Worm (Caenorhabditis elegans): ENCODE measurements around the gene hil-4.

The hil-4 gene

DNA sequence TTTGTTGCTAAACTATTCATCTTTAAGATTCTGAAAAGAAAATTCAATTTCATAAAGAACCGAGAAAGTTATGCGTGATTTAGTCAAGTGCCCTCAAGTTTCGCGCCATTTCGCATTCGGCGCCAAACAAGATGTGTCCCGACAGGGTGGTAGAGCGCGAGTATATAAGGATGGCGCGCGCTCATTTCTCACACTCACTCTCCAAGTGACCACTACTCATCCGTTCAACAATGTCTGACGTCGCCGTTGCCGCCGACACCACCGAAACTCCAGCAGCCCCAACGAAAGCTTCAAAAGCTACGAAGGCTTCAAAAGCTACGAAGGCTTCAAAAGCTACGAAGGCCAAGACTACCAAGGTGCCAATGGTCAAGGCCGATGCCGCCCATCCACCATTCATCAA lies at the start of gene hil-4:
hil-4 (plus strand) TSS at position 191 of the 400 bp plus-strand sequence.
- TF ChIP-seq lin-15B (tag; optimal IDR thresholded peaks at IDR 0.05) (no peak), ceh-28 (tag; optimal IDR thresholded peaks at IDR 0.05) (no peak), mml-1 (tag; optimal IDR thresholded peaks at IDR 0.05) (no peak), nhr-25 (tag; optimal IDR thresholded peaks at IDR 0.05) (no peak), zag-1 (tag; optimal IDR thresholded peaks at IDR 0.05) (no peak), ceh-82 (tag; optimal IDR thresholded peaks at IDR 0.05) (no peak), lsy-12 (tag; optimal IDR thresholded peaks at IDR 0.05) (no peak), nhr-11 (tag; optimal IDR thresholded peaks at IDR 0.05) (no peak), R02D3.7 (tag; optimal IDR thresholded peaks at IDR 0.05) (no peak), unc-39 (tag; optimal IDR thresholded peaks at IDR 0.05) (no peak), hmg-11 (tag; optimal IDR thresholded peaks at IDR 0.05) (no peak), pqm-1 (tag; optimal IDR thresholded peaks at IDR 0.05) (no peak), nhr-237 (tag; optimal IDR thresholded peaks at IDR 0.05) (no peak), eor-1 (tag; optimal IDR thresholded peaks at IDR 0.05) (no peak), elt-3 (tag; optimal IDR thresholded peaks at IDR 0.05) (no peak), elt-1 (tag; optimal IDR thresholded peaks at IDR 0.05) (no peak), egl-5 (tag; optimal IDR thresholded peaks at IDR 0.05) (no peak)

DNA sequence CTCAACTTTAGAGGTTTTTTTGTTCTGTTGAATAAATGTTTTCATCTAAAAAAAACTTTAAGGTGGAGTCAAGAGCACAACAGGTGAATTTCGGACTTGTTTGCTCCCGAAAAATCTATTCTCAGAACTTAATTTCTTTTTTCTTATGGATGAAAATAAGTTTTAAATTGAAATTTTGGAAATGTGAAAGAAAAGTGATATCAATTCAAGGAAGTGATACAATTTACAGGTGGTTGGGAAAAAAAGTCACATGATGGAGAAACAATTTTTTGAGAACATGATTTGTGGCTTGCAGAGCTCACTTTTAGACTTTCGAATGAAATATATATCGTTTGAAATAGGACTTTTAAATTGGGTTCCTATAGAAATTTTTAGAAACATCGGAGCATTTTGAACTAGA lies 46.5 kb upstream of the hil-4 start:
- no peak for TF ChIP-seq mdl-1 (tag; optimal IDR thresholded peaks at IDR 0.05)
- TF ChIP-seq nhr-76 (tag; optimal IDR thresholded peaks at IDR 0.05), result no peak
- TF ChIP-seq ZK546.5 (tag; optimal IDR thresholded peaks at IDR 0.05), result no peak
- TF ChIP-seq pha-4 (tag; optimal IDR thresholded peaks at IDR 0.05), result no peak
- no peak for TF ChIP-seq fos-1 (tag; optimal IDR thresholded peaks at IDR 0.05)
- TF ChIP-seq nhr-77 (tag; optimal IDR thresholded peaks at IDR 0.05), result no peak
- no peak for TF ChIP-seq nfya-1 (tag; optimal IDR thresholded peaks at IDR 0.05; ENCODE audit: insufficient read depth)
- no peak for TF ChIP-seq ceh-16 (tag; optimal IDR thresholded peaks at IDR 0.05)

DNA sequence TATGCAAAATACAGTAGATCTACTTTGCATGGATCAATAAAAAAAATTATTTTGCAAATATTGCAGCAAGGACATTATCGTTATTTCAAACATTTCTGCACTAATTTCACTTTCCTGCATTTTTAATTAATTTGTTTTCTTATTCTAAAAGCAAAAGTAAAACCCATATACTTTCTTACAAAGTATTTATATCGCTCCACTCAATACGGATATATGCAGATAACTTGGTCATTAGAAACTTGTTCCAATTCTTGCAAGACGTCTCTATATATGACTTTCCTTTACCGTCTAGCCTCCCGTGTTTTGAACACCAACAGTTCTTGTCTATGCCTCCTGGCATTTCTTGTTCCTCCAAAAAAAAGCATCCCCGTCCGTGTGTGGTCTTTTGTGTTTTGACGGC lies 43.6 kb upstream of the hil-4 start, which contains the start of gene oac-24:
oac-24 (plus strand) TSS at position 301 of the 400 bp plus-strand sequence.
- TF ChIP-seq ZK546.5 (tag; optimal IDR thresholded peaks at IDR 0.05), result no peak
- no peak for TF ChIP-seq nhr-237 (tag; optimal IDR thresholded peaks at IDR 0.05)
- TF ChIP-seq nfya-1 (tag; optimal IDR thresholded peaks at IDR 0.05; ENCODE audit: insufficient read depth), result no peak
- TF ChIP-seq ceh-9 (tag; optimal IDR thresholded peaks at IDR 0.05), result no peak
- no peak for TF ChIP-seq aly-2 (tag; optimal IDR thresholded peaks at IDR 0.05)
- TF ChIP-seq ztf-4 (tag; optimal IDR thresholded peaks at IDR 0.05), result no peak
- no peak for TF ChIP-seq unc-62 (GFP tag; optimal IDR thresholded peaks at IDR 0.05)
- no peak for TF ChIP-seq sea-2 (GFP tag; optimal IDR thresholded peaks at IDR 0.05)
- no peak for TF ChIP-seq ceh-16 (tag; optimal IDR thresholded peaks at IDR 0.05)
- no peak for TF ChIP-seq lin-39 (tag; optimal IDR thresholded peaks at IDR 0.05)
- no peak for TF ChIP-seq nhr-77 (tag; optimal IDR thresholded peaks at IDR 0.05)
- TF ChIP-seq mml-1 (tag; optimal IDR thresholded peaks at IDR 0.05), result no peak
- no peak for TF ChIP-seq ztf-11 (tag; optimal IDR thresholded peaks at IDR 0.05)
- no peak for TF ChIP-seq ama-1 (optimal IDR thresholded peaks at IDR 0.05)
- TF ChIP-seq jun-1 (tag; optimal IDR thresholded peaks at IDR 0.05), result no peak
- TF ChIP-seq elt-3 (tag; optimal IDR thresholded peaks at IDR 0.05), result no peak
- no peak for TF ChIP-seq nhr-23 (tag; optimal IDR thresholded peaks at IDR 0.05)

DNA sequence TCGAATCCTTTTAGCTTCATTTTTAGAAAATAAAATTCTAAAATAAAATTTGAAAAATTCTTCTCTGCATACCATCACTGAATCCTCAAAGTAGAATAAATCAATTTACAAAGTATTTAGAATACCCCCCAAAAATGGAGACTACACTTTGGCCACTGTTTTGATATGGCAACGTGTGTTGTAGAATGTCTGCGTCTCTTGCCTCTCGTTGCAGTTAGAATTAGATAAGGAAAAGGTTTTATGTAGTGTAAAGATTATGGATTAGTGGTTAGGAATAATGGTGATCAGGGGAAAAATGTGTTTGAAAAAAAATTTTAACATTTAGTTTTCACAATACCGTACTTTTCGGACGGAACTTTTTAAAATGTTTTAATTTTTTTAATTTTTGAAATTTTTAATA lies 34.1 kb upstream of the hil-4 start, which contains the start of gene prx-6:
prx-6 (minus strand) TSS at position 129 of the 400 bp plus-strand sequence.
- TF ChIP-seq elt-2 (tag; optimal IDR thresholded peaks at IDR 0.05) (peak; percentile 78), pqm-1 (tag; optimal IDR thresholded peaks at IDR 0.05) (peak; percentile 50), sea-2 (GFP tag; optimal IDR thresholded peaks at IDR 0.05) (no peak), eor-1 (tag; optimal IDR thresholded peaks at IDR 0.05) (no peak), unc-62 (GFP tag; optimal IDR thresholded peaks at IDR 0.05) (no peak), fos-1 (tag; optimal IDR thresholded peaks at IDR 0.05) (no peak), ztf-4 (tag; optimal IDR thresholded peaks at IDR 0.05) (no peak), daf-12 (tag; optimal IDR thresholded peaks at IDR 0.05) (no peak), lin-39 (tag; optimal IDR thresholded peaks at IDR 0.05) (no peak), nhr-77 (tag; optimal IDR thresholded peaks at IDR 0.05) (no peak)

All from whole organism, L3 larva.